Fruit fly (Drosophila melanogaster) whole organism, embryonic: ENCODE data around the gene AstA-R1.

ENCODE experiments used
- CG1024 ChIP-seq: fragments of 200-800 bp; sonication (Bioruptor generic); IDR thresholded peaks from 2 replicates; pipeline ENCODE4 v1.3.6; 2022; ENCODE audit warnings: missing biosample characterization, missing genetic modification characterization
- CG10366 ChIP-seq: fragments of 200-800 bp; sonication (Bioruptor generic); IDR thresholded peaks from 2 replicates; pipeline ENCODE4 v1.3.6; 2022; ENCODE audit warnings: missing biosample characterization, missing genetic modification characterization
- CG10431 ChIP-seq: fragments of 200-800 bp; sonication (Bioruptor generic); optimal IDR thresholded peaks from 3 replicates; lab custom pipeline; 2018; ENCODE audit warnings: missing biosample characterization, mild to moderate bottlenecking, missing genetic modification characterization
- CG10959 ChIP-seq: fragments of 200-800 bp; sonication (Bioruptor generic); IDR thresholded peaks from 2 replicates; pipeline ENCODE4 v1.3.6; 2022; ENCODE audit warnings: missing biosample characterization, missing genetic modification characterization
- CG11247 ChIP-seq: fragments of 200-800 bp; sonication (Bioruptor generic); IDR thresholded peaks from 2 replicates; pipeline ENCODE4 v1.3.6; 2022; ENCODE audit warnings: missing biosample characterization, missing genetic modification characterization
- CG14710 ChIP-seq: fragments of 200-800 bp; sonication (Bioruptor generic); optimal IDR thresholded peaks from 3 replicates; lab custom pipeline; 2019; ENCODE audit warnings: missing biosample characterization, mild to moderate bottlenecking, missing genetic modification characterization, moderate library complexity
- CG15601 ChIP-seq: fragments of 200-800 bp; sonication (Bioruptor generic); optimal IDR thresholded peaks from 3 replicates; lab custom pipeline; 2019; ENCODE audit warnings: missing biosample characterization, mild to moderate bottlenecking, missing genetic modification characterization, moderate library complexity
- CG17385 ChIP-seq: fragments of 200-800 bp; sonication (Bioruptor generic); optimal IDR thresholded peaks from 3 replicates; lab custom pipeline; 2018; ENCODE audit warnings: missing biosample characterization, mild to moderate bottlenecking, missing genetic modification characterization
- CG18011 ChIP-seq: fragments of 200-800 bp; sonication (Bioruptor generic); optimal IDR thresholded peaks from 2 replicates; lab custom pipeline; 2017; ENCODE audit warnings: missing biosample characterization, missing genetic modification characterization, mild to moderate bottlenecking, moderate library complexity, missing genotype
- CG2116 ChIP-seq: fragments of 200-800 bp; sonication (Bioruptor generic); optimal IDR thresholded peaks from 3 replicates; lab custom pipeline; 2018; ENCODE audit warnings: missing biosample characterization, mild to moderate bottlenecking, missing genetic modification characterization
- CG2678 ChIP-seq: fragments of 200-800 bp; sonication (Bioruptor generic); optimal IDR thresholded peaks from 3 replicates; lab custom pipeline; 2019; ENCODE audit warnings: missing biosample characterization, mild to moderate bottlenecking, missing genetic modification characterization, moderate library complexity
- CG30020 ChIP-seq: fragments of 200-800 bp; optimal IDR thresholded peaks from 2 replicates; lab custom pipeline; 2019; ENCODE audit warnings: missing biosample characterization, mild to moderate bottlenecking, missing genetic modification characterization, moderate library complexity
- CG3838 ChIP-seq: fragments of 200-800 bp; sonication (Bioruptor generic); optimal IDR thresholded peaks from 3 replicates; lab custom pipeline; 2016; ENCODE audit warnings: missing biosample characterization, missing genetic modification characterization
- CG5180 ChIP-seq: fragments of 200-800 bp; sonication (Bioruptor generic); optimal IDR thresholded peaks from 3 replicates; lab custom pipeline; 2017; ENCODE audit warnings: missing biosample characterization, missing genetic modification characterization, mild to moderate bottlenecking, moderate library complexity, missing genetic modification reagents
- CG5953 ChIP-seq: fragments of 200-800 bp; sonication (Bioruptor generic); IDR thresholded peaks from 2 replicates; pipeline ENCODE4 v1.3.6; 2022; ENCODE audit warnings: missing biosample characterization, missing genetic modification characterization
- CG8765 ChIP-seq: fragments of 200-800 bp; sonication (Bioruptor generic); IDR thresholded peaks from 2 replicates; pipeline ENCODE4 v1.3.6; 2022; ENCODE audit warnings: missing biosample characterization, missing genetic modification characterization
- CG8924 ChIP-seq: fragments of 200-800 bp; optimal IDR thresholded peaks from 3 replicates; lab custom pipeline; 2019; ENCODE audit warnings: missing biosample characterization, mild to moderate bottlenecking, missing genetic modification characterization, moderate library complexity
- CG9932 ChIP-seq: fragments of 200-800 bp; sonication (Bioruptor generic); IDR thresholded peaks from 2 replicates; pipeline ENCODE4 v1.3.6; 2022; ENCODE audit warnings: missing biosample characterization, missing genetic modification characterization
- CTCF ChIP-seq: fragments of 200-800 bp; sonication (Bioruptor generic); optimal IDR thresholded peaks from 2 replicates; lab custom pipeline; 2017; ENCODE audit warnings: missing biosample characterization, mild to moderate bottlenecking, missing genetic modification characterization, moderate library complexity
- CoRest ChIP-seq: fragments of 200-800 bp; sonication (Bioruptor generic); optimal IDR thresholded peaks from 3 replicates; lab custom pipeline; 2018; ENCODE audit warnings: missing biosample characterization, mild to moderate bottlenecking, missing genetic modification characterization, moderate library complexity
- Dll ChIP-seq: fragments of 200-800 bp; sonication (Bioruptor generic); IDR thresholded peaks from 4 replicates; pipeline ENCODE4 v1.3.6; 2022; ENCODE audit warnings: missing biosample characterization, missing genetic modification characterization; ENCODE audit not compliant: partially characterized antibody
- Eip74EF ChIP-seq, 2 experiments: fragments of 200-800 bp in 1 of 2; fragments of >200 bp in 1 of 2; sonication (Bioruptor generic) in 1 of 2; optimal IDR thresholded peaks; 2 replicates each; lab custom pipeline; 2017 to 2019; ENCODE audit warnings: missing biosample characterization in 2 of 2, missing genetic modification characterization in 2 of 2, mild to moderate bottlenecking in 1 of 2, moderate library complexity in 1 of 2
- Ets65A ChIP-seq: fragments of 200-800 bp; sonication (Bioruptor generic); peaks from one replicate; lab custom pipeline; 2016; ENCODE audit warnings: missing biosample characterization, missing genetic modification characterization
- Hr51 ChIP-seq, 2 experiments: fragments of 200-800 bp; sonication (Bioruptor generic); optimal IDR thresholded peaks; 2 replicates in 1 of 2; 3 replicates in 1 of 2; lab custom pipeline; 2016 to 2018; ENCODE audit warnings: missing biosample characterization in 2 of 2, missing genetic modification characterization in 2 of 2, mild to moderate bottlenecking in 1 of 2, moderate library complexity in 1 of 2
- NK7.1 ChIP-seq: fragments of 200-800 bp; sonication (Bioruptor generic); optimal IDR thresholded peaks from 3 replicates; lab custom pipeline; 2016; ENCODE audit warnings: missing biosample characterization, missing genetic modification characterization
- Nf-YA ChIP-seq: fragments of 200-800 bp; sonication (Bioruptor generic); IDR thresholded peaks from 2 replicates; pipeline ENCODE4 v1.3.6; 2022; ENCODE audit warnings: missing biosample characterization, missing genetic modification characterization
- Oli ChIP-seq: fragments of 200-800 bp; sonication (Bioruptor generic); optimal IDR thresholded peaks from 2 replicates; lab custom pipeline; 2018; ENCODE audit warnings: missing biosample characterization, mild to moderate bottlenecking, missing genetic modification characterization, moderate library complexity
- Spps ChIP-seq: fragments of 200-800 bp; sonication (Bioruptor generic); optimal IDR thresholded peaks from 2 replicates; lab custom pipeline; 2018; ENCODE audit warnings: missing biosample characterization, mild to moderate bottlenecking, missing genetic modification characterization
- aop ChIP-seq: fragments of 200-800 bp; sonication (Bioruptor generic); IDR thresholded peaks from 2 replicates; pipeline ENCODE4 v1.3.6; 2022; ENCODE audit warnings: missing biosample characterization, missing genetic modification characterization
- ap ChIP-seq: fragments of 200-800 bp; sonication (Bioruptor generic); IDR thresholded peaks from 2 replicates; pipeline ENCODE4 v1.3.6; 2022; ENCODE audit warnings: missing biosample characterization, missing genetic modification characterization
- ara ChIP-seq: fragments of 200-800 bp; sonication (Bioruptor generic); IDR thresholded peaks from 2 replicates; pipeline ENCODE4 v1.3.6; 2022; ENCODE audit warnings: missing biosample characterization, missing genetic modification characterization
- az2 ChIP-seq: fragments of 200-800 bp; sonication (Bioruptor generic); optimal IDR thresholded peaks from 3 replicates; lab custom pipeline; 2016; ENCODE audit warnings: missing biosample characterization, missing genetic modification characterization
- bcd ChIP-seq: fragments of 200-800 bp; sonication (Bioruptor generic); optimal IDR thresholded peaks from 2 replicates; lab custom pipeline; 2017; ENCODE audit warnings: missing biosample characterization, mild to moderate bottlenecking, missing genetic modification characterization
- bigmax ChIP-seq: fragments of 200-800 bp; sonication (Bioruptor generic); optimal IDR thresholded peaks from 2 replicates; lab custom pipeline; 2018; ENCODE audit warnings: missing biosample characterization, mild to moderate bottlenecking, missing genetic modification characterization
- chif ChIP-seq, 2 experiments: fragments of 200-800 bp; sonication (Bioruptor generic); optimal IDR thresholded peaks; 3 replicates each; lab custom pipeline; 2016; ENCODE audit warnings: missing biosample characterization in 2 of 2, missing genetic modification characterization in 2 of 2
- chinmo ChIP-seq: fragments of 200-800 bp; sonication (Bioruptor generic); IDR thresholded peaks from 4 replicates; pipeline ENCODE4 v1.3.6; 2022; ENCODE audit warnings: missing biosample characterization, missing genetic modification characterization; ENCODE audit not compliant: partially characterized antibody
- ftz-f1 ChIP-seq: fragments of 200-800 bp; sonication (Bioruptor generic); optimal IDR thresholded peaks from 2 replicates; lab custom pipeline; 2016; ENCODE audit warnings: missing biosample characterization, missing genetic modification characterization
- lbe ChIP-seq: fragments of 200-800 bp; sonication (Bioruptor generic); optimal IDR thresholded peaks from 2 replicates; lab custom pipeline; 2016; ENCODE audit warnings: missing biosample characterization, mild to moderate bottlenecking, missing genetic modification characterization
- oc ChIP-seq: fragments of 200-800 bp; sonication (Bioruptor generic); optimal IDR thresholded peaks from 2 replicates; lab custom pipeline; 2018; ENCODE audit warnings: missing biosample characterization, mild to moderate bottlenecking, missing genetic modification characterization, moderate library complexity
- pfk ChIP-seq: fragments of 200-800 bp; sonication (Bioruptor generic); optimal IDR thresholded peaks from 2 replicates; lab custom pipeline; 2018; ENCODE audit warnings: missing biosample characterization, mild to moderate bottlenecking, missing genetic modification characterization, moderate library complexity
- repo ChIP-seq: fragments of 200-800 bp; sonication (Bioruptor generic); optimal IDR thresholded peaks from 2 replicates; lab custom pipeline; 2016; ENCODE audit warnings: missing biosample characterization, missing genetic modification characterization
- row ChIP-seq: fragments of 200-800 bp; sonication (Bioruptor generic); IDR thresholded peaks from 3 replicates; pipeline ENCODE4 v1.3.6; 2022; ENCODE audit warnings: missing biosample characterization, missing genetic modification characterization
- sima ChIP-seq: fragments of 200-800 bp; sonication (Bioruptor generic); optimal IDR thresholded peaks from 2 replicates; lab custom pipeline; 2016; ENCODE audit warnings: missing biosample characterization, missing genetic modification characterization
- so ChIP-seq: fragments of 200-800 bp; sonication (Bioruptor generic); IDR thresholded peaks from 3 replicates; pipeline ENCODE4 v1.3.6; 2022; ENCODE audit warnings: missing biosample characterization, missing genetic modification characterization
- sqz ChIP-seq: fragments of 200-800 bp; sonication (Bioruptor generic); optimal IDR thresholded peaks from 3 replicates; lab custom pipeline; 2018; ENCODE audit warnings: missing biosample characterization, mild to moderate bottlenecking, missing genetic modification characterization
- ttk ChIP-seq: fragments of 200-800 bp; sonication (Bioruptor generic); IDR thresholded peaks from 2 replicates; pipeline ENCODE4 v2.1.2; 2022; ENCODE audit warnings: missing biosample characterization, missing genetic modification characterization
- tup ChIP-seq: fragments of 200-800 bp; sonication (Bioruptor generic); optimal IDR thresholded peaks from 2 replicates; lab custom pipeline; 2016; ENCODE audit warnings: missing biosample characterization, mild to moderate bottlenecking, missing genetic modification characterization, moderate library complexity
- vnd ChIP-seq: fragments of 200-800 bp; sonication (Bioruptor generic); IDR thresholded peaks from 3 replicates; pipeline ENCODE4 v1.3.6; 2022; ENCODE audit warnings: missing biosample characterization, missing genetic modification characterization; ENCODE audit not compliant: partially characterized antibody
- zen2 ChIP-seq: fragments of 200-800 bp; sonication (Bioruptor generic); IDR thresholded peaks from 3 replicates; pipeline ENCODE4 v1.3.6; 2022; ENCODE audit warnings: missing biosample characterization, missing genetic modification characterization; ENCODE audit not compliant: partially characterized antibody
- zf30C ChIP-seq: fragments of 200-800 bp; sonication (Bioruptor generic); optimal IDR thresholded peaks from 3 replicates; lab custom pipeline; 2018; ENCODE audit warnings: missing biosample characterization, mild to moderate bottlenecking, missing genetic modification characterization

AstA-R1 gene

dm6 chrX:3677847-3678411 is 103.6 kb downstream of the AstA-R1 start (continued):
- TF ChIP-seq vnd (GFP tag; lab: Robert Waterston, UW) (no peak), so (GFP tag; lab: Robert Waterston, UW) (peak; percentile 74; the same call in 2 of the 3 replicates), CG10366 (peak; percentile 65), CG10959 (GFP tag; lab: Robert Waterston, UW) (no peak), CG5953 (GFP tag; lab: Robert Waterston, UW) (peak; percentile 21; the same call in 1 of the 2 replicates), CG11247 (GFP tag; lab: Robert Waterston, UW) (no peak), ap (GFP tag; lab: Robert Waterston, UW) (no peak; the same call in none of the 2 replicates), CoRest (tag; lab: Kevin White, UChicago) (peak; percentile 93), CG9932 (GFP tag; lab: Robert Waterston, UW) (no peak; the same call in none of the 2 replicates), CTCF (GFP tag; lab: Kevin White, UChicago) (peak; percentile 14), CG3838 (no peak), oc (peak; percentile 72), pfk (no peak), NK7.1 (no peak), zf30C (GFP tag; lab: Kevin White, UChicago) (no peak), chinmo (GFP tag; lab: Robert Waterston, UW) (peak; percentile 18; the same call in 2 of the 4 replicates), Eip74EF (GFP tag; optimal IDR thresholded peaks at IDR 0.05; lab: Kevin White, UChicago) (peak in 1 of 2 experiments; percentile 85), ara (GFP tag; lab: Robert Waterston, UW) (0 out of 2 replicates have a peak, but pooled peaks have one; percentile 59), zen2 (no peak), Dll (no peak), CG14710 (peak; percentile 90), tup (GFP tag; lab: Kevin White, UChicago) (no peak), CG8765 (GFP tag; lab: Robert Waterston, UW) (no peak), CG1024 (GFP tag; lab: Robert Waterston, UW) (no peak), chif (GFP tag; optimal IDR thresholded peaks at IDR 0.05; lab: Kevin White, UChicago) (peak in 1 of 2 experiments; percentile 28), repo (GFP tag; lab: Kevin White, UChicago) (no peak), Nf-YA (GFP tag; lab: Robert Waterston, UW) (peak; percentile 30; the same call in 1 of the 2 replicates), CG15601 (tag; lab: Kevin White, UChicago) (peak; percentile 88), sqz (peak; percentile 43), CG10431 (GFP tag; lab: Kevin White, UChicago) (peak; percentile 65), ttk (GFP tag; lab: Robert Waterston, UW) (peak; percentile 41; the same call in 1 of the 2 replicates), Spps (tag; lab: Kevin White, UChicago) (peak; percentile 83), CG5180 (peak; percentile 76), CG17385 (GFP tag; lab: Kevin White, UChicago) (peak; percentile 99), bigmax (GFP tag; lab: Kevin White, UChicago) (no peak), row (GFP tag; lab: Robert Waterston, UW) (peak; percentile 78), CG8924 (peak; percentile 92), CG18011 (GFP tag; lab: Kevin White, UChicago) (peak; percentile 15), ftz-f1 (GFP tag; lab: Kevin White, UChicago) (no peak), CG2116 (GFP tag; lab: Kevin White, UChicago) (peak; percentile 7), lbe (GFP tag; lab: Kevin White, UChicago) (peak; percentile 32), aop (GFP tag; lab: Robert Waterston, UW) (no peak), bcd (GFP tag; lab: Kevin White, UChicago) (peak; percentile 88), Hr51 (GFP tag; optimal IDR thresholded peaks at IDR 0.05; lab: Kevin White, UChicago) (peak; percentile 36 to 91), CG2678 (peak; percentile 93), az2 (peak; percentile 68), Oli (tag; lab: Kevin White, UChicago) (peak; percentile 92), Ets65A (peak; percentile 94), sima (no peak), CG30020 (peak; percentile 67)
